Worm (Caenorhabditis elegans): Measurements from ENCODE around the gene K10D2.8.

Gene K10D2.8

DNA sequence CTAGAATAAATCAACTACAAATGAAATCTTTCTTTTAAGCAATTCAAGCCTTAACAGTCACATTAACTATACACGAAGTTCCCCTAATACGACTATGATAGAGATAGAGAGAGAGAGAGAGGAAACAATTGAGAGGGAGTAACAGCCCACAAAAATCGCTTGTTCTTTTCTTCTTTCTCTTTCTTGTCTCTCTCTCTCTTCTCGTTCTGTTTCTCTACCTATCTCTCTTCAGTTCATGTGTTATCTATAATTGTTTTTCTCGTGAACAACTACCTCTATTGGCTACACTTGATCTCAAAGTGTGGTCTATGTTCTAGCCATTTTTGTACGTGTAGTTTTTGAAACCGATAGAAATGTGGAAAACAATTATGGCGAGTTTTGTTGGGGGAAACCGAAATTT, 14.1 kb downstream of the K10D2.8 start (continued):
- TF ChIP-seq lin-15B (tag; optimal IDR thresholded peaks at IDR 0.05) (peak; percentile 12), nhr-23 (tag; optimal IDR thresholded peaks at IDR 0.05) (peak; percentile 44), snpc-4 (tag; optimal IDR thresholded peaks at IDR 0.05) (peak; percentile 30), ceh-9 (tag; optimal IDR thresholded peaks at IDR 0.05) (no peak), egl-27 (tag; optimal IDR thresholded peaks at IDR 0.05) (no peak), nhr-28 (tag; optimal IDR thresholded peaks at IDR 0.05) (no peak), ZK546.5 (tag; optimal IDR thresholded peaks at IDR 0.05) (no peak), mdl-1 (tag; optimal IDR thresholded peaks at IDR 0.05) (no peak), egl-5 (tag; optimal IDR thresholded peaks at IDR 0.05) (no peak), unc-62 (GFP tag; optimal IDR thresholded peaks at IDR 0.05) (no peak), nhr-25 (tag; optimal IDR thresholded peaks at IDR 0.05) (peak; percentile 81)

DNA sequence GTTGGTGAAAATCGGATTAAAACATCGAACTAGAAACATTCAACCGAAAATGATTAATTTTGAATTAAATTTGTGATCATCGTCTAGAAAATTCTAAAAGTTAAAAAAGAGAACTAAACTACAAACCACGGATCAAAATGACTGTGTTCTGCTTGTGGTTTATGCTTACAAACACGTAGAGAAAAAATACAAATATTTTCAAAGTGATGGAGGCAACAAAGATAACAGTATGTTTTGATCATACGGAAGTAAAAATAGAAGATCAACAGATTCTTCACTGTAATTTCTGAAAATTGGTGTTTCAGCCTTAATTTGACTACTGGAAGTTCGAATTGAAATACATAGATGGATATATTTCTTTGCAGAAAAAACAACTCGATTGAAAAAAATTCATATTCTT, 14.8 kb downstream of the K10D2.8 start:
- TF ChIP-seq nhr-237 (tag; optimal IDR thresholded peaks at IDR 0.05) (no peak), pqm-1 (tag; optimal IDR thresholded peaks at IDR 0.05) (no peak), fos-1 (tag; optimal IDR thresholded peaks at IDR 0.05) (no peak), ceh-82 (tag; optimal IDR thresholded peaks at IDR 0.05) (no peak), pha-4 (tag; optimal IDR thresholded peaks at IDR 0.05) (no peak), nhr-77 (tag; optimal IDR thresholded peaks at IDR 0.05) (no peak), nhr-11 (tag; optimal IDR thresholded peaks at IDR 0.05) (no peak), daf-12 (tag; optimal IDR thresholded peaks at IDR 0.05) (no peak), lin-39 (tag; optimal IDR thresholded peaks at IDR 0.05) (no peak), eor-1 (tag; optimal IDR thresholded peaks at IDR 0.05) (no peak), unc-39 (tag; optimal IDR thresholded peaks at IDR 0.05) (no peak), nhr-25 (tag; optimal IDR thresholded peaks at IDR 0.05) (no peak), elt-2 (tag; optimal IDR thresholded peaks at IDR 0.05) (no peak)

DNA sequence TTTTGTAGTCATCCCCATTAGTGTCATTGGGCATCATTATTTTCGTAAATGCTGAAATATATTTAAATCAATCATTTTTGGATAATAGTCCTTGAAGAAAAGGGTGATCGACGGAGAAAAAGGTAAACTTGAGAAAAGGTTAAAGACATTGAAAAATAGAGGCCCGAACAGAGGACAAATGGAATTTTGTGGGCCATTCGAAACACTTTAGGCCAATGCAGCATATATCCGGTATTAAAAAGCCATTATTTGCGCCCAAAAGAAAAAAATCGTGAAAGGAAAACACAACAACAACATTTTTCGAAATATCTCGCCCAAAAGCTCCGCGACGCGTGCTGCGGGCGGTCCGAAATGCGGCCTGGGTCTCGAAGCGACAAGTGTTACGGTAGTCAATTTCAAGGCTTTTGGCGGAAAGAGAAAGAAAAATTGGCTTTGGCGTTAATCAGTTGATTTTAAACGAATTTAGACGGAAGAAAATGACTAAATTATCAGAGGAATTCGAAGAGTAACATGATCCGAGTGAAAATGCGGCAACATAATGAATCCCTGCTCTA, 18.4 kb downstream of the K10D2.8 start, which contains the start of gene morc-1:
Gene morc-1, minus strand, starts transcription at position 51 of the 554 bp plus-strand sequence.
- no peak for TF ChIP-seq lin-15B (tag; optimal IDR thresholded peaks at IDR 0.05)
- TF ChIP-seq egl-5 (tag; optimal IDR thresholded peaks at IDR 0.05) = no peak
- TF ChIP-seq nhr-77 (tag; optimal IDR thresholded peaks at IDR 0.05) = no peak
- no peak for TF ChIP-seq tbx-2 (tag; optimal IDR thresholded peaks at IDR 0.05)
- TF ChIP-seq nhr-237 (tag; optimal IDR thresholded peaks at IDR 0.05) = no peak
- no peak for TF ChIP-seq ceh-82 (tag; optimal IDR thresholded peaks at IDR 0.05)
- TF ChIP-seq elt-2 (tag; optimal IDR thresholded peaks at IDR 0.05) = no peak
- no peak for TF ChIP-seq zag-1 (tag; optimal IDR thresholded peaks at IDR 0.05)
- TF ChIP-seq nhr-28 (tag; optimal IDR thresholded peaks at IDR 0.05) = no peak
- TF ChIP-seq unc-62 (GFP tag; optimal IDR thresholded peaks at IDR 0.05) = no peak
- TF ChIP-seq mdl-1 (tag; optimal IDR thresholded peaks at IDR 0.05) = no peak
- TF ChIP-seq ama-1 (optimal IDR thresholded peaks at IDR 0.05) = no peak

DNA sequence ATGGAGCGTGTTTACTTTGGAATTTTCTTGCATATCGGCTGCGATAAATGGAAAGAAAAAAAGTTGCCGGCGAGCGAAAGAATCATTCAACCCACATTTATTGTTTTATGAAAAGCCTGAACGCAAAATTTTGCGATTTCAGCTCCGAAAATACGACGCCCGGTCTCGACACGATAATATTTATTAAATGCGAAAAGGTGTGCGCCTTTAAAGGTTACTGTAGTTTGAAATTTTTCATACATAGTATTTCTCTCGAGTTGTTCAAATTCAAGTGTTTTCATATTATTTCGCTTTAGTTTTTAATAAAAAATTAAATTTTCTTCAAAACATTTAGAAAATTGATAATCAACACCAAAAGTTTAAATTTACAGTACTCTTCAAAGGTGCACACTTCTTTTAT, 20.5 kb downstream of the K10D2.8 start, which contains the start of gene syx-16:
Gene syx-16, minus strand, starts transcription at position 118 of the 400 bp plus-strand sequence.
- no peak for TF ChIP-seq nhr-12 (tag; optimal IDR thresholded peaks at IDR 0.05)
- TF ChIP-seq nfya-1 (tag; optimal IDR thresholded peaks at IDR 0.05; ENCODE audit: insufficient read depth) = peak; percentile 29

DNA sequence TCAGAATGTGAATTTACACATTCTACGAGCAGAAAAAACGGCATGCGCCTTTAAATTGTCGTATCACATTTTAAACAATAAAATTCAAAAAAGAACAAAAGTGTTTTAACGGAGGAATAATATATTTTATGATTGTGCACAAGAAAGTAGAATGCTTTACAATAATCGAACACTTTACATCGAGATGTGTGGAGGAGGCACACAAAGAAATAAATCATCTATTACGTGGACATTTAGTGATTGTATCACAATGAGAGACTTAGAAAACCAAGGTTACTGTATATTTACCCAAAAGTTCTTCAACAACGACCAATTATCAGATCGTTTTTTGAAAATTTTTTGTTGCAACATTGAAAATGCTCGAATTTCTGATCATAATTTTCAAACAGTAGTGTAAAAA, 21.7 kb downstream of the K10D2.8 start:
- TF ChIP-seq pha-4 (tag; optimal IDR thresholded peaks at IDR 0.05) (peak; percentile 15), daf-12 (tag; optimal IDR thresholded peaks at IDR 0.05) (no peak)

DNA sequence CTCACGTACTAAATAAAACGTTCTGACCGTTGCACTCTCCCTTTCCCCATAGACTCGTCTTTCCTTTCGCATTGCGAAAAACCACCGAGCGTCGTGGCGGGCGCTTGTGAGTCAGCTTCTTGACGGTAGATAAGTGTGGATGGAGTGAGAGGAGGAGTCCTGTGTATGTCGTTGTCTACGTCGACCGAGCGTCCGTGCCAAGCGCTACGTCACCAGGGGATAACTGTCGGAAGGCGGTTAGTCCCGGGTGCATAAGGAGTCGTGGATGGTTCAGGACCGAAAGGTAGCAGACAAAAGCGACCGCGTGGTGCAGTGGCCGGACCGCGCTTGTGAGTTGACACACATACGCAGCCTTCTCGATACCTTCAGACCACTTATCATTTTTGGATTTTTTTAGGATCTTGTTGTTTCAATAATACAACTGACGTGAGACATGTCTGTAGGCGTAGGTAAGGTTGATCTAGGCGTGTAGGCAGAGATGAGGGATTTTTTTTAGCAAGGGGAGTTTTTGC, 22.7 kb downstream of the K10D2.8 start:
- peak; percentile 3 for TF ChIP-seq ztf-4 (tag; optimal IDR thresholded peaks at IDR 0.05)
- peak; percentile 1 for TF ChIP-seq jun-1 (tag; optimal IDR thresholded peaks at IDR 0.05)
- TF ChIP-seq nhr-23 (tag; optimal IDR thresholded peaks at IDR 0.05) = peak; percentile 62
- peak; percentile 27 for TF ChIP-seq ceh-28 (tag; optimal IDR thresholded peaks at IDR 0.05)
- TF ChIP-seq nfya-1 (tag; optimal IDR thresholded peaks at IDR 0.05; ENCODE audit: insufficient read depth) = peak; percentile 63
- peak; percentile 74 for TF ChIP-seq nhr-43 (tag; optimal IDR thresholded peaks at IDR 0.05; ENCODE audit: poor library complexity, severe bottlenecking)
- peak; percentile 59 for TF ChIP-seq lsy-12 (tag; optimal IDR thresholded peaks at IDR 0.05)
- TF ChIP-seq lin-39 (tag; optimal IDR thresholded peaks at IDR 0.05) = peak; percentile 25
- peak; percentile 63 for TF ChIP-seq elt-2 (tag; optimal IDR thresholded peaks at IDR 0.05)
- TF ChIP-seq nhr-25 (tag; optimal IDR thresholded peaks at IDR 0.05) = peak; percentile 51
- peak; percentile 40 for TF ChIP-seq pha-4 (tag; optimal IDR thresholded peaks at IDR 0.05)
- peak; percentile 80 for TF ChIP-seq hmg-11 (tag; optimal IDR thresholded peaks at IDR 0.05)
